Fruit fly (Drosophila melanogaster) whole organism, pupa: ENCODE measurements around the gene CG17198.

Experiments used
- CG13204 ChIP-seq: fragments of 200-800 bp; sonication (Bioruptor generic); optimal IDR thresholded peaks from 2 replicates; lab custom pipeline; 2018; ENCODE audit warnings: missing biosample characterization, mild to moderate bottlenecking, missing genetic modification characterization, moderate library complexity
- CG14655 ChIP-seq: fragments of 200-800 bp; sonication (Bioruptor generic); optimal IDR thresholded peaks from 3 replicates; lab custom pipeline; 2017; ENCODE audit warnings: mild to moderate bottlenecking, missing biosample characterization, missing genetic modification reagents, missing genetic modification characterization
- CG15710 ChIP-seq: fragments of 200-800 bp; sonication (Bioruptor generic); optimal IDR thresholded peaks from 2 replicates; lab custom pipeline; 2018; ENCODE audit warnings: missing biosample characterization, mild to moderate bottlenecking, missing genetic modification characterization, moderate library complexity
- CG32121 ChIP-seq: fragments of 200-800 bp; sonication (Bioruptor generic); IDR thresholded peaks from 2 replicates; pipeline ENCODE4 v1.3.6; 2022; ENCODE audit warnings: missing biosample characterization, missing genetic modification characterization
- CG34367 ChIP-seq: fragments of 200-800 bp; sonication (Bioruptor generic); optimal IDR thresholded peaks from 2 replicates; lab custom pipeline; 2018; ENCODE audit warnings: missing biosample characterization, mild to moderate bottlenecking, missing genetic modification characterization
- CG4496 ChIP-seq: fragments of 200-800 bp; sonication (Bioruptor generic); IDR thresholded peaks from 3 replicates; pipeline ENCODE4 v1.3.6; 2022; ENCODE audit warnings: missing biosample characterization, missing genetic modification characterization
- CG8159 ChIP-seq: fragments of 200-800 bp; sonication (Bioruptor generic); optimal IDR thresholded peaks from 3 replicates; lab custom pipeline; 2018; ENCODE audit warnings: missing biosample characterization, mild to moderate bottlenecking, missing genetic modification characterization, moderate library complexity
- CG9948 ChIP-seq: fragments of 200-800 bp; sonication (Bioruptor generic); optimal IDR thresholded peaks from 2 replicates; lab custom pipeline; 2018; ENCODE audit warnings: missing biosample characterization, mild to moderate bottlenecking, missing genetic modification characterization, moderate library complexity
- Pif1A ChIP-seq: fragments of 200-800 bp; sonication (Bioruptor generic); optimal IDR thresholded peaks from 3 replicates; lab custom pipeline; 2016; ENCODE audit warnings: missing biosample characterization, missing genetic modification characterization
- Pif1B ChIP-seq: fragments of 200-800 bp; sonication (Bioruptor generic); optimal IDR thresholded peaks from 3 replicates; lab custom pipeline; 2016; ENCODE audit warnings: missing biosample characterization, missing genetic modification characterization
- fd96Ca ChIP-seq: fragments of 200-800 bp; sonication (Bioruptor generic); IDR thresholded peaks from 3 replicates; pipeline ENCODE4 v1.3.6; 2022; ENCODE audit warnings: missing biosample characterization, missing genetic modification characterization
- gl ChIP-seq: fragments of 200-800 bp; sonication (Bioruptor generic); optimal IDR thresholded peaks from 2 replicates; lab custom pipeline; 2018; ENCODE audit warnings: missing biosample characterization, mild to moderate bottlenecking, missing genetic modification characterization
- rn ChIP-seq: fragments of 200-800 bp; sonication (Bioruptor generic); IDR thresholded peaks from 2 replicates; pipeline ENCODE4 v1.3.6; 2022; ENCODE audit warnings: missing biosample characterization, missing genetic modification characterization

The CG17198 gene

DNA sequence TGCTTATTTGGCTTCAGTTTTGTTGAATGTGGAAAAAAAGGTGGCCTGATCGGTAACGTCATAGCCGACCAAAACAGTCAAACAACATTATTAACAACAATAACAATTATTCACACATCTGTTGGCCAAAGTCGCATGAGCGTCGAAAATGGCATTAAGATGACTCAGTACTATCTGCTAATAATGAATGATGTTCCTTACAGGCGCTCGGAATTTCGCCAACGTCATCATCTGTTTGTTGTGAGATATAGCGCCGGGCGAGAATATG, 39.4 kb downstream of the CG17198 start:
- no peak for TF ChIP-seq Pif1A (GFP tag; lab: Kevin White, UChicago)
- no peak for TF ChIP-seq CG34367 (tag; lab: Kevin White, UChicago)

DNA sequence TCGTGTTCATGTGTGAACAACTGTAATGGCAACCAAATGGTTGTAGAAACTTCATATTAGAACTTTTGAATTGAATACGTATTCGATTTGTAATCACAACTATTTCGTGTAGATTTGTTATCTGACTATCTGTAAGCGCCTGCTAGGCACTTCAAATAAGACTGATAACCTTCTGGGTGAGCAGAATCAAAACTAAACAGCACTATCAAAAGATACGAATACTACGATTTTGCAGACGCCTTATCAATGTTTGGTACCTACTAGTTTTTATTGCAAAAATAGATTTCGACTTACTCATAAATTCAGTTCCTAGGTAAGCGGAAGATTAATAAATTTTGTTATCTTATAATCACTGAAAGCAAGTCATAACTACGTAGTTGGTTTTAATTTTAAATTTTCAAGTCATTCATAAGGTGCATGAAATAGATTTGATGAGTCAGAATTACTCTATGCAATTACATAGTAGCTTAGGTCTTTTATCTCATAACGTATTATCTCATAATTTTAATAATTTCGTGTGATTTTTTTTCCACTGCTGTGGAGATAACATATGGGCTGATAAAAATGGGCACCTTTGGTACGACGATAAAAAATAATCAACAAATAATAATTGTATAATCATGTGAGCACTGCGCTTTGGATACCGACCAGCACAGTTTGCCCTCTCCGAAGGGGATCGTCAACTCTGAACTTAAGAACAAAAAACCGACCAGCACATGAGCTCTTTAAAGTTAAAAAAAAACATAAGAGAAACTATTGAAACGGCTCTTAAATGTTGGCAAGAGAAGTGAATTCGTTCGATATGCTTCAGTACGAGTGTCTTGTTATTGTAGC, 40.0 kb downstream of the CG17198 start:
- 0 out of 3 replicates have a peak, but pooled peaks have one; percentile 19 for TF ChIP-seq CG4496 (GFP tag; lab: Robert Waterston, UW)
- TF ChIP-seq CG32121 (GFP tag; lab: Robert Waterston, UW), result no peak

DNA sequence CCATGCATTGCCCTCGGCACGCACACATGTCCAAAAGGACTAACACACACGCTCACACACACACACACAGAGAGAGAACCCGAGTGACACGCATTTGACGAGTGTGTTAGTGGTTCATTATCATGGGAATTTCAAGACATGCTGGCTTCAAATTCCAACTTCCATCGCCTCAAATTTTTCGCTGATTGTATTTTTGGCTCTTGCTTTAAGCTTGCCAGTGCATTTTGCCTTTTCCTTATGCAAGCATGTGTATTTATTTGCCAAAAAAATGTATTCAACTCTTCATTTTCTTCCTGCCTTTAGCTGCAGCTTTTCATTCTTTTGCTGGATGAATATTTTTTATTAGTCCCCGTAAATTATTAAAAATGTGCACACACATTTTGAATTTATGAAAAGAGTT, 51.4 kb downstream of the CG17198 start:
- TF ChIP-seq CG34367 (tag; lab: Kevin White, UChicago) (no peak), CG15710 (tag; lab: Kevin White, UChicago) (no peak), Pif1B (GFP tag; lab: Kevin White, UChicago) (no peak), CG32121 (GFP tag; lab: Robert Waterston, UW) (no peak), gl (tag; lab: Kevin White, UChicago) (no peak), CG14655 (GFP tag; lab: Kevin White, UChicago) (no peak), CG13204 (GFP tag; lab: Kevin White, UChicago) (no peak), rn (GFP tag; lab: Robert Waterston, UW) (no peak), CG9948 (tag; lab: Kevin White, UChicago) (no peak), CG4496 (GFP tag; lab: Robert Waterston, UW) (no peak), CG8159 (tag; lab: Kevin White, UChicago) (no peak), Pif1A (GFP tag; lab: Kevin White, UChicago) (no peak), fd96Ca (no peak)
